Fruit fly (Drosophila melanogaster) whole organism, embryonic: ENCODE measurements around the gene CG16852.
A peak's percentile ranks its signal among the peaks of the same experiment; 100 is the strongest.

Source experiments
- ATbp ChIP-seq: fragments of 200-800 bp; sonication (Bioruptor generic); optimal IDR thresholded peaks from 2 replicates; lab custom pipeline; 2017; ENCODE audit warnings: missing biosample characterization, mild to moderate bottlenecking, missing genetic modification characterization, missing genetic modification reagents
- Ada2b ChIP-seq: fragments of 200-800 bp; sonication (Bioruptor generic); IDR thresholded peaks from 2 replicates; pipeline ENCODE4 v1.3.6; 2022; ENCODE audit warnings: missing biosample characterization, missing genetic modification characterization
- CG11093 ChIP-seq: fragments of 200-800 bp; sonication (Bioruptor generic); IDR thresholded peaks from 3 replicates; pipeline ENCODE4 v1.3.6; 2022; ENCODE audit warnings: missing biosample characterization, missing genetic modification characterization
- CG12236 ChIP-seq: fragments of 200-800 bp; sonication (Bioruptor generic); optimal IDR thresholded peaks from 2 replicates; lab custom pipeline; 2016; ENCODE audit warnings: missing biosample characterization, missing genetic modification characterization
- CG12659 ChIP-seq: fragments of 200-800 bp; sonication (Bioruptor generic); optimal IDR thresholded peaks from 3 replicates; lab custom pipeline; 2017; ENCODE audit warnings: mild to moderate bottlenecking, missing biosample characterization, missing genetic modification reagents, missing genetic modification characterization
- CG13296 ChIP-seq: fragments of 200-800 bp; sonication (Bioruptor generic); optimal IDR thresholded peaks from 3 replicates; lab custom pipeline; 2018; ENCODE audit warnings: missing biosample characterization, mild to moderate bottlenecking, missing genetic modification characterization
- CG13775 ChIP-seq: fragments of 200-800 bp; sonication (Bioruptor generic); optimal IDR thresholded peaks from 3 replicates; lab custom pipeline; 2017; ENCODE audit warnings: missing biosample characterization, mild to moderate bottlenecking, missing genetic modification characterization
- CG14667 ChIP-seq: fragments of 200-800 bp; sonication (Bioruptor generic); IDR thresholded peaks from 2 replicates; pipeline ENCODE4 v1.3.6; 2022; ENCODE audit warnings: missing biosample characterization, missing genetic modification characterization
- CG15073 ChIP-seq: fragments of 200-800 bp; sonication (Bioruptor generic); optimal IDR thresholded peaks from 2 replicates; lab custom pipeline; 2016; ENCODE audit warnings: missing biosample characterization, missing genetic modification characterization
- CG15269 ChIP-seq: fragments of 200-800 bp; sonication (Bioruptor generic); optimal IDR thresholded peaks from 2 replicates; lab custom pipeline; 2018; ENCODE audit warnings: missing biosample characterization, mild to moderate bottlenecking, missing genetic modification characterization, moderate library complexity
- CG1792 ChIP-seq: fragments of 200-800 bp; sonication (Bioruptor generic); optimal IDR thresholded peaks from 2 replicates; lab custom pipeline; 2016; ENCODE audit warnings: missing biosample characterization, missing genetic modification characterization
- CG2875 ChIP-seq: fragments of 200-800 bp; sonication (Bioruptor generic); optimal IDR thresholded peaks from 2 replicates; lab custom pipeline; 2017; ENCODE audit warnings: missing biosample characterization, mild to moderate bottlenecking, missing genetic modification characterization, missing genetic modification reagents
- CG31365 ChIP-seq: fragments of 200-800 bp; sonication (Bioruptor generic); optimal IDR thresholded peaks from 2 replicates; lab custom pipeline; 2018; ENCODE audit warnings: missing biosample characterization, mild to moderate bottlenecking, missing genetic modification characterization
- CG31388 ChIP-seq: fragments of 200-800 bp; sonication (Bioruptor generic); optimal IDR thresholded peaks from 2 replicates; lab custom pipeline; 2016; ENCODE audit warnings: missing biosample characterization, missing genetic modification characterization
- CG3407 ChIP-seq: fragments of 200-800 bp; sonication (Bioruptor generic); optimal IDR thresholded peaks from 2 replicates; lab custom pipeline; 2018; ENCODE audit warnings: missing biosample characterization, mild to moderate bottlenecking, missing genetic modification characterization
- CG4854 ChIP-seq: fragments of 200-800 bp; sonication (Bioruptor generic); optimal IDR thresholded peaks from 2 replicates; lab custom pipeline; 2016; ENCODE audit warnings: missing biosample characterization, missing genetic modification characterization, inconsistent platforms
- CG7928 ChIP-seq: fragments of 200-800 bp; sonication (Bioruptor generic); optimal IDR thresholded peaks from 2 replicates; lab custom pipeline; 2017; ENCODE audit warnings: missing biosample characterization, mild to moderate bottlenecking, missing genetic modification characterization
- CG8924 ChIP-seq: fragments of 200-800 bp; optimal IDR thresholded peaks from 3 replicates; lab custom pipeline; 2019; ENCODE audit warnings: missing biosample characterization, mild to moderate bottlenecking, missing genetic modification characterization, moderate library complexity
- CrebB ChIP-seq: fragments of 200-800 bp; sonication (Bioruptor generic); optimal IDR thresholded peaks from 3 replicates; lab custom pipeline; 2018; ENCODE audit warnings: missing biosample characterization, mild to moderate bottlenecking, missing genetic modification characterization
- Dbx ChIP-seq: fragments of 200-800 bp; sonication (Bioruptor generic); IDR thresholded peaks from 3 replicates; pipeline ENCODE4 v1.3.6; 2022; ENCODE audit warnings: missing biosample characterization, missing genetic modification characterization
- Dref ChIP-seq: fragments of 200-800 bp; sonication (Bioruptor generic); IDR thresholded peaks from 2 replicates; pipeline ENCODE4 v1.3.6; 2022; ENCODE audit warnings: missing biosample characterization, missing genetic modification characterization
- E2f2 ChIP-seq: fragments of 200-800 bp; sonication (Bioruptor generic); IDR thresholded peaks from 2 replicates; pipeline ENCODE4 v1.3.6; 2022; ENCODE audit warnings: missing biosample characterization, missing genetic modification characterization
- HLH3B ChIP-seq: fragments of 200-800 bp; sonication (Bioruptor generic); IDR thresholded peaks from 2 replicates; pipeline ENCODE4 v1.3.6; 2022; ENCODE audit warnings: missing biosample characterization, missing genetic modification characterization
- HLH4C ChIP-seq: fragments of 200-800 bp; sonication (Bioruptor generic); IDR thresholded peaks from 3 replicates; pipeline ENCODE4 v1.3.6; 2022; ENCODE audit warnings: missing biosample characterization, missing genetic modification characterization; ENCODE audit not compliant: partially characterized antibody
- Hand ChIP-seq: fragments of 200-800 bp; sonication (Bioruptor generic); optimal IDR thresholded peaks from 2 replicates; lab custom pipeline; 2017; ENCODE audit warnings: mild to moderate bottlenecking, missing biosample characterization, missing genetic modification reagents, missing genetic modification characterization
- Poxn ChIP-seq: fragments of 200-800 bp; sonication (Bioruptor generic); IDR thresholded peaks from 2 replicates; pipeline ENCODE4 v1.3.6; 2022; ENCODE audit warnings: missing biosample characterization, missing genetic modification characterization
- Sox100B ChIP-seq: fragments of 200-800 bp; sonication (Bioruptor generic); optimal IDR thresholded peaks from 3 replicates; lab custom pipeline; 2018; ENCODE audit warnings: missing biosample characterization, mild to moderate bottlenecking, missing genetic modification characterization
- Sox102F ChIP-seq: fragments of 200-800 bp; sonication (Bioruptor generic); optimal IDR thresholded peaks from 2 replicates; lab custom pipeline; 2018; ENCODE audit warnings: missing biosample characterization, mild to moderate bottlenecking, missing genetic modification characterization, moderate library complexity
- Sry-β ChIP-seq: fragments of 200-800 bp; sonication (Bioruptor generic); optimal IDR thresholded peaks from 2 replicates; lab custom pipeline; 2018; ENCODE audit warnings: missing biosample characterization, mild to moderate bottlenecking, missing genetic modification characterization, moderate library complexity
- Sry-δ ChIP-seq: fragments of 200-800 bp; sonication (Bioruptor generic); optimal IDR thresholded peaks from 2 replicates; lab custom pipeline; 2016; ENCODE audit warnings: missing biosample characterization, missing genetic modification characterization
- Usf ChIP-seq: fragments of 200-800 bp; sonication (Bioruptor generic); optimal IDR thresholded peaks from 2 replicates; lab custom pipeline; 2017; ENCODE audit warnings: missing genotype, missing biosample characterization, missing genetic modification characterization
- ash1 ChIP-seq: fragments of 200-800 bp; sonication (Bioruptor generic); optimal IDR thresholded peaks from 2 replicates; lab custom pipeline; 2018; ENCODE audit warnings: missing biosample characterization, mild to moderate bottlenecking, missing genetic modification characterization
- bab2 ChIP-seq: fragments of 200-800 bp; sonication (Bioruptor generic); optimal IDR thresholded peaks from 2 replicates; lab custom pipeline; 2016; ENCODE audit warnings: missing biosample characterization, missing genetic modification characterization
- dmrt11E ChIP-seq: fragments of 200-800 bp; sonication (Bioruptor generic); optimal IDR thresholded peaks from 3 replicates; lab custom pipeline; 2018; ENCODE audit warnings: missing biosample characterization, mild to moderate bottlenecking, missing genetic modification characterization, moderate library complexity
- gro ChIP-seq: fragments of 200-800 bp; sonication (Bioruptor generic); optimal IDR thresholded peaks from 2 replicates; lab custom pipeline; 2016; ENCODE audit warnings: missing biosample characterization, missing genetic modification characterization
- hkb ChIP-seq, 2 experiments: fragments of 200-800 bp in 1 of 2; fragments of >200 bp in 1 of 2; sonication (Bioruptor generic) in 1 of 2; IDR thresholded peaks in 1 of 2; optimal IDR thresholded peaks in 1 of 2; 2 replicates each; pipeline versions ENCODE4 v1.3.6 to Lab custom; 2017 to 2022; ENCODE audit warnings: missing biosample characterization in 1 of 2, missing genetic modification characterization in 1 of 2
- lab ChIP-seq: fragments of 200-800 bp; sonication (Bioruptor generic); optimal IDR thresholded peaks from 3 replicates; lab custom pipeline; 2017; ENCODE audit warnings: missing biosample characterization, missing genetic modification characterization, mild to moderate bottlenecking, moderate library complexity, missing genetic modification reagents
- nmo ChIP-seq: fragments of 200-800 bp; sonication (Bioruptor generic); optimal IDR thresholded peaks from 2 replicates; lab custom pipeline; 2018; ENCODE audit warnings: missing biosample characterization, mild to moderate bottlenecking, missing genetic modification characterization, moderate library complexity
- oc ChIP-seq: fragments of 200-800 bp; sonication (Bioruptor generic); optimal IDR thresholded peaks from 2 replicates; lab custom pipeline; 2018; ENCODE audit warnings: missing biosample characterization, mild to moderate bottlenecking, missing genetic modification characterization, moderate library complexity
- pan ChIP-seq, 4 experiments: fragments of >200 bp in 3 of 4; fragments of 200-800 bp in 1 of 4; sonication (Bioruptor generic) in 1 of 4; optimal IDR thresholded peaks in 3 of 4; IDR thresholded peaks in 1 of 4; 2 replicates each; pipeline versions ENCODE4 v1.3.6 to Lab custom; 2017 to 2022; ENCODE audit warnings: missing biosample characterization in 2 of 4, missing genetic modification characterization in 2 of 4, mixed read lengths in 1 of 4
- peb ChIP-seq: fragments of 200-800 bp; sonication (Bioruptor generic); IDR thresholded peaks from 2 replicates; pipeline ENCODE4 v1.3.6; 2022; ENCODE audit warnings: missing biosample characterization, missing genetic modification characterization
- prd ChIP-seq, 3 experiments: fragments of >200 bp in 2 of 3; fragments of 200-800 bp in 1 of 3; sonication (Bioruptor generic) in 1 of 3; optimal IDR thresholded peaks in 2 of 3; IDR thresholded peaks in 1 of 3; 2 replicates in 2 of 3; 3 replicates in 1 of 3; pipeline versions ENCODE4 v1.3.6 to Lab custom; 2017 to 2022; ENCODE audit warnings: missing biosample characterization in 1 of 3, missing genetic modification characterization in 1 of 3
- sisA ChIP-seq: fragments of 200-800 bp; sonication (Bioruptor generic); IDR thresholded peaks from 2 replicates; pipeline ENCODE4 v1.3.6; 2022; ENCODE audit warnings: missing biosample characterization, missing genetic modification characterization
- sob ChIP-seq: fragments of 200-800 bp; sonication (Bioruptor generic); IDR thresholded peaks from 2 replicates; pipeline ENCODE4 v1.3.6; 2022; ENCODE audit warnings: missing biosample characterization, missing genetic modification characterization
- unc-4 ChIP-seq: fragments of 200-800 bp; sonication (Bioruptor generic); IDR thresholded peaks from 2 replicates; pipeline ENCODE4 v1.3.6; 2022; ENCODE audit warnings: missing biosample characterization, missing genetic modification characterization; ENCODE audit not compliant: partially characterized antibody
- unpg ChIP-seq: fragments of 200-800 bp; sonication (Bioruptor generic); optimal IDR thresholded peaks from 3 replicates; lab custom pipeline; 2018; ENCODE audit warnings: missing biosample characterization, mild to moderate bottlenecking, missing genetic modification characterization, moderate library complexity
- zfh2 ChIP-seq: fragments of 200-800 bp; sonication (Bioruptor generic); optimal IDR thresholded peaks from 2 replicates; lab custom pipeline; 2016; ENCODE audit warnings: missing biosample characterization, missing genetic modification characterization

CG16852 gene

DNA sequence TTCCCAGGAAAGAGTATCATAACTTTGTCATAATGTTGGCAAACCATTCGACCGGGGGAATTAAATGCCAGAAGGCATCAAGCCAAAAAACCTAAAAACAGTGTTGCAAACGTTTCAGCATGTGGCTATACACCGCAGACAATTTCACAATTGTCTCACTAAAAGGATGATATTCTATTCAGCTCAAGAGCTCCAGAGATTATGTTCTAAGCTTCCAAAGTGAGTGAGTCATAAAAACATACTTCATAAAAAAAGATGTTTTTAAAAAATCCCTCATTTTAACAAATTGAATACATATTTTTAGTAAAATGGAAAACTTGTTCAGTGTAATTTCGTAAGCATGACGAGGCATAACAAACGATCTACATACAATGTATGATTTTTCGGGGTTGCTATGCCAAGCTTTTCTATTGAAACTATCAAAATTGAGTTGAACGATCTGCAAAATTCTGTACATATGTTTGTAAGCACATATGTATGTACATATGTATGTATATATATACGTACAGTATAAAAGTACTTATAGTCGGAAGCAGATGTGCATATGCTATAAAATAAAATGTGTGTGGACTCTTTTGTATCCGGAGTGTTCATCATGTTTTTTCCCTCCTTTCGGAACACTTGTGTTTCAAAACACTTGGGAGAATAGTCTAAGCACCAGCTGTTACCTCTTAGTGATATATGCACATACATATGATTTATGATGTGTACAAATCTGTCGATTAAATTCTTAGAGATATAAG is 25.4 kb upstream of the CG16852 start (continued):
- peak; percentile 47 for TF ChIP-seq Sox100B (GFP tag; lab: Kevin White, UChicago)
- peak; percentile 72 for TF ChIP-seq CG11093
- no peak for TF ChIP-seq prd (optimal IDR thresholded peaks at IDR 0.05; lab: Kevin White, UChicago)
- peak; percentile 87 for TF ChIP-seq prd (GFP tag; IDR thresholded peaks at IDR 0.05; lab: Robert Waterston, UW)
- TF ChIP-seq Sry-β (GFP tag; lab: Kevin White, UChicago): no peak
- TF ChIP-seq CG15269 (tag; lab: Kevin White, UChicago): peak; percentile 73
- no peak for TF ChIP-seq E2f2 (GFP tag; lab: Robert Waterston, UW)
- no peak for TF ChIP-seq ash1 (GFP tag; lab: Kevin White, UChicago)
- TF ChIP-seq pan (optimal IDR thresholded peaks at IDR 0.05; lab: Kevin White, UChicago): no peak
- peak in 1 of 2 experiments; percentile 86 for TF ChIP-seq pan (GFP tag; optimal IDR thresholded peaks at IDR 0.05 in 1 of 2, IDR thresholded peaks at IDR 0.05 in 1 of 2)
- no peak for TF ChIP-seq HLH4C (GFP tag; lab: Robert Waterston, UW)
- TF ChIP-seq CG8924 (tag; lab: Kevin White, UChicago): peak; percentile 45
- no peak for TF ChIP-seq CG2875 (GFP tag; lab: Kevin White, UChicago)
- TF ChIP-seq CG31388 (GFP tag; lab: Kevin White, UChicago): peak; percentile 71
- TF ChIP-seq unc-4: no peak
- peak; percentile 80 for TF ChIP-seq gro (GFP tag; lab: Kevin White, UChicago)
- no peak for TF ChIP-seq CG3407 (GFP tag; lab: Kevin White, UChicago)
- TF ChIP-seq hkb (optimal IDR thresholded peaks at IDR 0.05; lab: Kevin White, UChicago): no peak
- peak; percentile 88 for TF ChIP-seq hkb (GFP tag; IDR thresholded peaks at IDR 0.05; lab: Robert Waterston, UW)
- peak; percentile 28 for TF ChIP-seq CG12236
- TF ChIP-seq CG1792: peak; percentile 83
- TF ChIP-seq Hand (GFP tag; lab: Kevin White, UChicago): no peak
- TF ChIP-seq nmo: peak; percentile 86
- peak; percentile 59 for TF ChIP-seq peb (GFP tag; lab: Robert Waterston, UW)
- peak; percentile 54 for TF ChIP-seq Sry-δ
- TF ChIP-seq CrebB (tag; lab: Kevin White, UChicago): no peak
- peak; percentile 68; the same call in 1 of the 2 replicates for TF ChIP-seq HLH3B (GFP tag; lab: Robert Waterston, UW)
- TF ChIP-seq bab2: peak; percentile 71
- TF ChIP-seq Ada2b (GFP tag; lab: Robert Waterston, UW): peak; percentile 92
- TF ChIP-seq ATbp (GFP tag; lab: Kevin White, UChicago): peak; percentile 0
- TF ChIP-seq Sox102F (GFP tag; lab: Kevin White, UChicago): peak; percentile 73
- no peak for TF ChIP-seq CG7928
- peak; percentile 62 for TF ChIP-seq CG13296 (GFP tag; lab: Kevin White, UChicago)
- peak; percentile 75 for TF ChIP-seq sisA (GFP tag; lab: Robert Waterston, UW)
- TF ChIP-seq CG12659: peak; percentile 43
- no peak for TF ChIP-seq Usf (GFP tag; lab: Kevin White, UChicago)
- peak; percentile 51; the same call in 1 of the 2 replicates for TF ChIP-seq Poxn (GFP tag; lab: Robert Waterston, UW)
- no peak for TF ChIP-seq CG15073 (GFP tag; lab: Kevin White, UChicago)
- TF ChIP-seq Dref (GFP tag; lab: Robert Waterston, UW): no peak
- TF ChIP-seq unpg (GFP tag; lab: Kevin White, UChicago): peak; percentile 87
- TF ChIP-seq sob (GFP tag; lab: Robert Waterston, UW): peak; percentile 42
- TF ChIP-seq oc (tag; lab: Kevin White, UChicago): peak; percentile 30
- peak; percentile 78 for TF ChIP-seq CG14667
- peak; percentile 34; the same call in 2 of the 3 replicates for TF ChIP-seq Dbx (GFP tag; lab: Robert Waterston, UW)
- TF ChIP-seq CG13775 (GFP tag; lab: Kevin White, UChicago): peak; percentile 26
- peak; percentile 80 for TF ChIP-seq CG4854 (GFP tag; lab: Kevin White, UChicago)
- TF ChIP-seq zfh2 (GFP tag; lab: Kevin White, UChicago): peak; percentile 64
- TF ChIP-seq lab: peak; percentile 82
- TF ChIP-seq dmrt11E (tag; lab: Kevin White, UChicago): peak; percentile 1
- no peak for TF ChIP-seq CG31365
